Worm (Caenorhabditis elegans) whole organism, young adult: ENCODE data around the gene ess-2.

ENCODE experiments used
- Y56A3A.18 ChIP-seq: fragments of 200-800 bp; sonication (Bioruptor generic); IDR thresholded peaks from 2 replicates; pipeline ENCODE4 v1.3.6; 2022; ENCODE audit warnings: missing genetic modification reagents, missing genetic modification characterization, missing compliant biosample characterization
- lag-1 ChIP-seq: fragments of 200-800 bp; sonication (Bioruptor generic); IDR thresholded peaks from 2 replicates; pipeline ENCODE4 v1.3.6; 2022; ENCODE audit warnings: missing genetic modification reagents, missing genetic modification characterization, missing compliant biosample characterization
- lin-35 ChIP-seq, 3 experiments: fragments of 150-350 bp in 2 of 3; sonication (generic microtip) in 1 of 3; optimal IDR thresholded peaks; 2 replicates each; lab custom pipeline; 2014 to 2018; ENCODE audit warnings: missing biosample characterization in 3 of 3, missing genetic modification characterization in 3 of 3, missing genetic modification reagents in 3 of 3

- TF ChIP-seq Y56A3A.18 (GFP tag; lab: Robert Waterston, UW) (no peak), lag-1 (GFP tag; lab: Robert Waterston, UW) (no peak), lin-35 (GFP tag; optimal IDR thresholded peaks at IDR 0.05; lab: Kevin White, UChicago) (no peak)
Observed at ce11 chrIII:8535445-8535844, 45.3 kb upstream of the ess-2 start.
